Fruit fly (Drosophila melanogaster) whole organism, embryonic: ENCODE measurements around the gene CG15547.
A peak's percentile ranks its signal among the peaks of the same experiment; 100 is the strongest.

Source experiments
- B-H2 ChIP-seq: fragments of 200-800 bp; sonication (Bioruptor generic); optimal IDR thresholded peaks from 2 replicates; lab custom pipeline; 2018; ENCODE audit warnings: missing biosample characterization, mild to moderate bottlenecking, missing genetic modification characterization
- BEAF-32 ChIP-seq: fragments of 200-800 bp; sonication (Bioruptor generic); optimal IDR thresholded peaks from 3 replicates; lab custom pipeline; 2017; ENCODE audit warnings: missing biosample characterization, missing genetic modification characterization, mild to moderate bottlenecking, moderate library complexity, missing genetic modification reagents
- Bgb ChIP-seq: fragments of 200-800 bp; sonication (Bioruptor generic); IDR thresholded peaks from 2 replicates; pipeline ENCODE4 v1.3.6; 2022; ENCODE audit warnings: missing biosample characterization, missing genetic modification characterization; ENCODE audit not compliant: partially characterized antibody
- CG10366 ChIP-seq: fragments of 200-800 bp; sonication (Bioruptor generic); IDR thresholded peaks from 2 replicates; pipeline ENCODE4 v1.3.6; 2022; ENCODE audit warnings: missing biosample characterization, missing genetic modification characterization
- CG10654 ChIP-seq: fragments of 200-800 bp; sonication (Bioruptor generic); optimal IDR thresholded peaks from 2 replicates; lab custom pipeline; 2016; ENCODE audit warnings: missing biosample characterization, missing genetic modification characterization
- CG12104 ChIP-seq: fragments of 200-800 bp; sonication (Bioruptor generic); optimal IDR thresholded peaks from 3 replicates; lab custom pipeline; 2016; ENCODE audit warnings: missing biosample characterization, missing genetic modification characterization
- CG12155 ChIP-seq: fragments of 200-800 bp; sonication (Bioruptor generic); optimal IDR thresholded peaks from 3 replicates; lab custom pipeline; 2016; ENCODE audit warnings: missing biosample characterization, missing genetic modification characterization
- CG12236 ChIP-seq: fragments of 200-800 bp; sonication (Bioruptor generic); optimal IDR thresholded peaks from 2 replicates; lab custom pipeline; 2016; ENCODE audit warnings: missing biosample characterization, missing genetic modification characterization
- CG14441 ChIP-seq: fragments of 200-800 bp; sonication (Bioruptor generic); IDR thresholded peaks from 2 replicates; pipeline ENCODE4 v1.3.6; 2022; ENCODE audit warnings: missing biosample characterization, missing genetic modification characterization
- CG14710 ChIP-seq: fragments of 200-800 bp; sonication (Bioruptor generic); optimal IDR thresholded peaks from 3 replicates; lab custom pipeline; 2019; ENCODE audit warnings: missing biosample characterization, mild to moderate bottlenecking, missing genetic modification characterization, moderate library complexity
- CG1529 ChIP-seq: fragments of 200-800 bp; sonication (Bioruptor generic); optimal IDR thresholded peaks from 3 replicates; lab custom pipeline; 2018; ENCODE audit warnings: missing biosample characterization, missing genetic modification characterization
- CG15479 ChIP-seq: fragments of 200-800 bp; sonication (Bioruptor generic); optimal IDR thresholded peaks from 3 replicates; lab custom pipeline; 2019; ENCODE audit warnings: missing biosample characterization, mild to moderate bottlenecking, missing genetic modification characterization, moderate library complexity
- CG17361 ChIP-seq: fragments of 200-800 bp; sonication (Bioruptor generic); IDR thresholded peaks from 3 replicates; pipeline ENCODE4 v1.3.6; 2022; ENCODE audit warnings: missing biosample characterization, missing genetic modification characterization
- CG17829 ChIP-seq: fragments of 200-800 bp; optimal IDR thresholded peaks from 2 replicates; lab custom pipeline; 2019; ENCODE audit warnings: missing biosample characterization, mild to moderate bottlenecking, missing genetic modification characterization, moderate library complexity
- CG2199 ChIP-seq: fragments of 200-800 bp; sonication (Bioruptor generic); IDR thresholded peaks from 3 replicates; pipeline ENCODE4 v1.3.6; 2022; ENCODE audit warnings: missing biosample characterization, missing genetic modification characterization
- CG30020 ChIP-seq: fragments of 200-800 bp; optimal IDR thresholded peaks from 2 replicates; lab custom pipeline; 2019; ENCODE audit warnings: missing biosample characterization, mild to moderate bottlenecking, missing genetic modification characterization, moderate library complexity
- CG3163 ChIP-seq: fragments of 200-800 bp; sonication (Bioruptor generic); optimal IDR thresholded peaks from 3 replicates; lab custom pipeline; 2016; ENCODE audit warnings: missing biosample characterization, missing genetic modification characterization
- CG33213 ChIP-seq: fragments of 200-800 bp; sonication (Bioruptor generic); optimal IDR thresholded peaks from 3 replicates; lab custom pipeline; 2016; ENCODE audit warnings: missing biosample characterization, missing genetic modification characterization
- CG3407 ChIP-seq: fragments of 200-800 bp; sonication (Bioruptor generic); optimal IDR thresholded peaks from 2 replicates; lab custom pipeline; 2018; ENCODE audit warnings: missing biosample characterization, mild to moderate bottlenecking, missing genetic modification characterization
- CG34376 ChIP-seq: fragments of 200-800 bp; sonication (Bioruptor generic); optimal IDR thresholded peaks from 2 replicates; lab custom pipeline; 2018; ENCODE audit warnings: missing biosample characterization, mild to moderate bottlenecking, missing genetic modification characterization
- CG3847 ChIP-seq: fragments of 200-800 bp; sonication (Bioruptor generic); IDR thresholded peaks from 2 replicates; pipeline ENCODE4 v1.3.6; 2022; ENCODE audit warnings: missing biosample characterization, missing genetic modification characterization
- CG43689 ChIP-seq: fragments of 200-800 bp; sonication (Bioruptor generic); IDR thresholded peaks from 2 replicates; pipeline ENCODE4 v1.3.6; 2022; ENCODE audit warnings: missing biosample characterization, missing genetic modification characterization
- CG6683 ChIP-seq: fragments of 200-800 bp; sonication (Bioruptor generic); optimal IDR thresholded peaks from 2 replicates; lab custom pipeline; 2017; ENCODE audit warnings: missing biosample characterization, mild to moderate bottlenecking, missing genetic modification characterization, missing genetic modification reagents
- CG6689 ChIP-seq: fragments of 200-800 bp; sonication (Bioruptor generic); IDR thresholded peaks from 2 replicates; pipeline ENCODE4 v1.3.6; 2022; ENCODE audit warnings: missing biosample characterization, missing genetic modification characterization
- CG7963 ChIP-seq: fragments of 200-800 bp; sonication (Bioruptor generic); IDR thresholded peaks from 3 replicates; pipeline ENCODE4 v1.3.6; 2022; ENCODE audit warnings: missing biosample characterization, missing genetic modification characterization; ENCODE audit not compliant: partially characterized antibody
- CG8290 ChIP-seq, 3 experiments: fragments of 200-800 bp; sonication (Bioruptor generic); optimal IDR thresholded peaks; 2 replicates each; lab custom pipeline; 2016 to 2019; ENCODE audit warnings: missing biosample characterization in 3 of 3, missing genetic modification characterization in 3 of 3, mild to moderate bottlenecking in 2 of 3, moderate library complexity in 1 of 3
- CHES-1-like ChIP-seq: fragments of 200-800 bp; sonication (Bioruptor generic); optimal IDR thresholded peaks from 2 replicates; lab custom pipeline; 2016; ENCODE audit warnings: missing biosample characterization, missing genetic modification characterization
- CoRest ChIP-seq: fragments of 200-800 bp; sonication (Bioruptor generic); optimal IDR thresholded peaks from 3 replicates; lab custom pipeline; 2018; ENCODE audit warnings: missing biosample characterization, mild to moderate bottlenecking, missing genetic modification characterization, moderate library complexity
- Dad ChIP-seq: fragments of 200-800 bp; sonication (Bioruptor generic); optimal IDR thresholded peaks from 3 replicates; lab custom pipeline; 2016; ENCODE audit warnings: missing biosample characterization, missing genetic modification characterization
- Dip2 ChIP-seq: fragments of 200-800 bp; sonication (Bioruptor generic); IDR thresholded peaks from 2 replicates; pipeline ENCODE4 v1.3.6; 2022; ENCODE audit warnings: missing biosample characterization, missing genetic modification characterization
- HLHmδ ChIP-seq: fragments of 200-800 bp; sonication (Bioruptor generic); optimal IDR thresholded peaks from 2 replicates; lab custom pipeline; 2018; ENCODE audit warnings: missing biosample characterization, mild to moderate bottlenecking, missing genetic modification characterization, moderate library complexity
- Hmr ChIP-seq: fragments of 200-800 bp; sonication (Bioruptor generic); optimal IDR thresholded peaks from 3 replicates; lab custom pipeline; 2017; ENCODE audit warnings: mild to moderate bottlenecking, missing biosample characterization, missing genetic modification reagents, missing genetic modification characterization
- Mrtf ChIP-seq: fragments of 200-800 bp; sonication (Bioruptor generic); IDR thresholded peaks from 3 replicates; pipeline ENCODE4 v1.3.6; 2022; ENCODE audit warnings: missing biosample characterization, missing genetic modification characterization
- Oaz ChIP-seq: fragments of 200-800 bp; sonication (Bioruptor generic); IDR thresholded peaks from 2 replicates; pipeline ENCODE4 v1.3.6; 2022; ENCODE audit warnings: missing biosample characterization, missing genetic modification characterization
- Oli ChIP-seq: fragments of 200-800 bp; sonication (Bioruptor generic); optimal IDR thresholded peaks from 2 replicates; lab custom pipeline; 2018; ENCODE audit warnings: missing biosample characterization, mild to moderate bottlenecking, missing genetic modification characterization, moderate library complexity
- Rfx ChIP-seq: fragments of 200-800 bp; sonication (Bioruptor generic); IDR thresholded peaks from 2 replicates; pipeline ENCODE4 v1.3.6; 2022; ENCODE audit warnings: missing biosample characterization, missing genetic modification characterization
- bcd ChIP-seq: fragments of 200-800 bp; sonication (Bioruptor generic); optimal IDR thresholded peaks from 2 replicates; lab custom pipeline; 2017; ENCODE audit warnings: missing biosample characterization, mild to moderate bottlenecking, missing genetic modification characterization
- cas ChIP-seq: fragments of 200-800 bp; sonication (Bioruptor generic); IDR thresholded peaks from 2 replicates; pipeline ENCODE4 v1.3.6; 2022; ENCODE audit warnings: missing biosample characterization, missing genetic modification characterization
- danr ChIP-seq: fragments of 200-800 bp; sonication (Bioruptor generic); IDR thresholded peaks from 2 replicates; pipeline ENCODE4 v1.3.6; 2022; ENCODE audit warnings: missing biosample characterization, missing genetic modification characterization
- dmrt11E ChIP-seq: fragments of 200-800 bp; sonication (Bioruptor generic); optimal IDR thresholded peaks from 3 replicates; lab custom pipeline; 2018; ENCODE audit warnings: missing biosample characterization, mild to moderate bottlenecking, missing genetic modification characterization, moderate library complexity
- dmrt99B ChIP-seq: fragments of 200-800 bp; sonication (Bioruptor generic); optimal IDR thresholded peaks from 2 replicates; lab custom pipeline; 2018; ENCODE audit warnings: missing biosample characterization, mild to moderate bottlenecking, missing genetic modification characterization, moderate library complexity
- dysf ChIP-seq: fragments of 200-800 bp; sonication (Bioruptor generic); IDR thresholded peaks from 3 replicates; pipeline ENCODE4 v1.3.6; 2022; ENCODE audit warnings: missing biosample characterization, missing genetic modification characterization
- gem ChIP-seq: fragments of 200-800 bp; sonication (Bioruptor generic); optimal IDR thresholded peaks from 2 replicates; lab custom pipeline; 2019; ENCODE audit warnings: missing biosample characterization, mild to moderate bottlenecking, missing genetic modification characterization, moderate library complexity
- gfzf ChIP-seq: fragments of 200-800 bp; sonication (Bioruptor generic); optimal IDR thresholded peaks from 2 replicates; lab custom pipeline; 2016; ENCODE audit warnings: missing biosample characterization, mild to moderate bottlenecking, missing genetic modification characterization, moderate library complexity
- oc ChIP-seq: fragments of 200-800 bp; sonication (Bioruptor generic); optimal IDR thresholded peaks from 2 replicates; lab custom pipeline; 2018; ENCODE audit warnings: missing biosample characterization, mild to moderate bottlenecking, missing genetic modification characterization, moderate library complexity
- pan ChIP-seq, 4 experiments: fragments of >200 bp in 3 of 4; fragments of 200-800 bp in 1 of 4; sonication (Bioruptor generic) in 1 of 4; optimal IDR thresholded peaks in 3 of 4; IDR thresholded peaks in 1 of 4; 2 replicates each; pipeline versions ENCODE4 v1.3.6 to Lab custom; 2017 to 2022; ENCODE audit warnings: missing biosample characterization in 2 of 4, missing genetic modification characterization in 2 of 4, mixed read lengths in 1 of 4
- psq ChIP-seq: fragments of 200-800 bp; sonication (Bioruptor generic); optimal IDR thresholded peaks from 2 replicates; lab custom pipeline; 2017; ENCODE audit warnings: missing biosample characterization, missing genetic modification characterization
- sna ChIP-seq: fragments of 200-800 bp; sonication (Bioruptor generic); IDR thresholded peaks from 2 replicates; pipeline ENCODE4 v1.3.6; 2022; ENCODE audit warnings: missing biosample characterization, missing genetic modification characterization; ENCODE audit not compliant: partially characterized antibody
- unpg ChIP-seq: fragments of 200-800 bp; sonication (Bioruptor generic); optimal IDR thresholded peaks from 3 replicates; lab custom pipeline; 2018; ENCODE audit warnings: missing biosample characterization, mild to moderate bottlenecking, missing genetic modification characterization, moderate library complexity
- zen ChIP-seq: fragments of 200-800 bp; sonication (Bioruptor generic); optimal IDR thresholded peaks from 3 replicates; lab custom pipeline; 2018; ENCODE audit warnings: missing biosample characterization, mild to moderate bottlenecking, missing genetic modification characterization, moderate library complexity

Gene CG15547

dm6 chr3R:30912402-30912801 lies 29.1 kb upstream of the CG15547 start, which contains the start of gene Ptx1 (continued):
- TF ChIP-seq CG30020 (tag; lab: Kevin White, UChicago) (no peak), CG17361 (GFP tag; lab: Robert Waterston, UW) (no peak), CG12236 (no peak), CG12155 (peak; percentile 100), CG10366 (GFP tag; lab: Robert Waterston, UW) (no peak), CG3847 (GFP tag; lab: Robert Waterston, UW) (no peak), Mrtf (no peak), bcd (GFP tag; lab: Kevin White, UChicago) (no peak), zen (peak; percentile 24), B-H2 (GFP tag; lab: Kevin White, UChicago) (no peak), dmrt11E (tag; lab: Kevin White, UChicago) (no peak), CG17829 (tag; lab: Kevin White, UChicago) (peak; percentile 40), CG6689 (GFP tag; lab: Robert Waterston, UW) (no peak), Dad (no peak), CG6683 (GFP tag; lab: Kevin White, UChicago) (no peak), CG7963 (GFP tag; lab: Robert Waterston, UW) (peak; percentile 27; the same call in 1 of the 3 replicates), CG12104 (GFP tag; lab: Kevin White, UChicago) (no peak), sna (GFP tag; lab: Robert Waterston, UW) (peak; percentile 80), psq (GFP tag; lab: Kevin White, UChicago) (no peak), cas (GFP tag; lab: Robert Waterston, UW) (no peak), oc (tag; lab: Kevin White, UChicago) (peak; percentile 72), CG2199 (peak; percentile 83; the same call in 1 of the 3 replicates), Dip2 (no peak), BEAF-32 (no peak), Hmr (peak; percentile 26), danr (no peak), CG3407 (GFP tag; lab: Kevin White, UChicago) (no peak), CG43689 (GFP tag; lab: Robert Waterston, UW) (no peak), CoRest (tag; lab: Kevin White, UChicago) (peak; percentile 79), Oaz (no peak), CG34376 (GFP tag; lab: Kevin White, UChicago) (no peak), CG8290 (GFP tag; optimal IDR thresholded peaks at IDR 0.05; lab: Kevin White, UChicago) (no peak), CG8290 (tag; optimal IDR thresholded peaks at IDR 0.05; lab: Kevin White, UChicago) (peak in 1 of 2 experiments; percentile 28), CG10654 (no peak), dysf (GFP tag; lab: Robert Waterston, UW) (no peak), Rfx (GFP tag; lab: Robert Waterston, UW) (no peak; the same call in 1 of the 2 replicates), CG1529 (GFP tag; lab: Kevin White, UChicago) (no peak), CHES-1-like (GFP tag; lab: Kevin White, UChicago) (no peak), CG33213 (GFP tag; lab: Kevin White, UChicago) (no peak), HLHmδ (GFP tag; lab: Kevin White, UChicago) (no peak), CG14441 (peak; percentile 35; the same call in 1 of the 2 replicates), Bgb (GFP tag; lab: Robert Waterston, UW) (peak; percentile 55), Oli (tag; lab: Kevin White, UChicago) (no peak), CG3163 (GFP tag; lab: Kevin White, UChicago) (no peak), dmrt99B (tag; lab: Kevin White, UChicago) (no peak), pan (optimal IDR thresholded peaks at IDR 0.05; lab: Kevin White, UChicago) (no peak), pan (GFP tag; optimal IDR thresholded peaks at IDR 0.05 in 1 of 2, IDR thresholded peaks at IDR 0.05 in 1 of 2) (no peak), gem (tag; lab: Kevin White, UChicago) (no peak), CG15479 (peak; percentile 52), CG14710 (tag; lab: Kevin White, UChicago) (no peak), unpg (no peak), gfzf (GFP tag; lab: Kevin White, UChicago) (no peak)
